Worm (Caenorhabditis elegans) whole organism, young adult: Measurements from ENCODE around the gene swd-2.2.

Experiments
- ama-1 ChIP-seq, 3 experiments: fragments of 150-350 bp in 1 of 3; sonication (generic microtip) in 2 of 3; optimal IDR thresholded peaks; 2 replicates each; lab custom pipeline; 2014 to 2018; ENCODE audit warnings: missing biosample characterization in 2 of 3, missing genetic modification characterization in 2 of 3, missing genetic modification reagents in 2 of 3
- lin-40 ChIP-seq: sonication (generic microtip); optimal IDR thresholded peaks from 2 replicates; lab custom pipeline; 2016; ENCODE audit warnings: missing genetic modification characterization, mild to moderate bottlenecking, missing compliant biosample characterization, missing genotype, missing genetic modification reagents
- pha-4 ChIP-seq: fragments of 150-350 bp; sonication (generic microtip); optimal IDR thresholded peaks from 2 replicates; lab custom pipeline; 2014; ENCODE audit warnings: missing biosample characterization, missing genetic modification reagents, missing genetic modification characterization
- snpc-4 ChIP-seq, 5 experiments: fragments of 150-350 bp in 1 of 5; sonication (generic microtip) in 4 of 5; optimal IDR thresholded peaks; 2 replicates each; lab custom pipeline; 2014 to 2018; ENCODE audit warnings: missing genetic modification characterization in 5 of 5, missing biosample characterization in 3 of 5, antibody characterized with exemption in 2 of 5, mild to moderate bottlenecking in 2 of 5, missing compliant biosample characterization in 2 of 5, missing genotype in 2 of 5, moderate library complexity in 2 of 5, missing genetic modification reagents in 1 of 5

DNA sequence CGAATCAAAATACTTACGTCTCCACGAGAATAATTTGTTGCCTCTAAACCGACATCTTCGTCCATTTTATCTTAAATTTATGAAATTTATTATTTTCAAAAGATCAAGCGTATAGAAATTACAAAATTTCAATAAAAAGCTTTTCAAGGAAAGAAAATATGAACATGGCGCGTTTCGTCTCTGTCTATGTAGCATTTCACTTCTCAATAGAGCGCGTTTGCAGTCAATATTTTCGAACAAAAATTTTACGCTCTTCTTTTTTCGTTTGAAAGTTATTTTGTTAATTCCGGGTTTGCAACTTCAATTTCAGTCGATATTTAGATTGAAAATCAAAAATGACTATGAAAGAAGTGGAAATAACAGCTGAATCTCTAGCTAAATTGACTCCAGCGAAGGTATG, at the start of gene swd-2.2, which contains the start of gene hcf-1:
- TF ChIP-seq snpc-4 (GFP tag; optimal IDR thresholded peaks at IDR 0.05; lab: Kevin White, UChicago) (no peak), snpc-4 (tag; optimal IDR thresholded peaks at IDR 0.05; lab: Kevin White, UChicago) (no peak), lin-40 (tag; lab: Kevin White, UChicago) (no peak), pha-4 (no peak), ama-1 (optimal IDR thresholded peaks at IDR 0.05; lab: Kevin White, UChicago) (no peak), ama-1 (GFP tag; optimal IDR thresholded peaks at IDR 0.05; lab: Kevin White, UChicago) (no peak)
